Worm (Caenorhabditis elegans) whole organism, L1 larva: Measurements from ENCODE around the gene T28C6.3.

ENCODE experiments used
- C16A3.4 ChIP-seq: fragments of 150-350 bp; optimal IDR thresholded peaks from 2 replicates; lab custom pipeline; 2014; ENCODE audit warnings: missing biosample characterization, missing genetic modification characterization
- C34B4.2 ChIP-seq: sonication (generic microtip); optimal IDR thresholded peaks from 2 replicates; lab custom pipeline; 2017; ENCODE audit warnings: mild to moderate bottlenecking, missing genetic modification characterization, missing compliant biosample characterization
- Y116A8C.19 ChIP-seq: sonication (generic microtip); optimal IDR thresholded peaks from 2 replicates; lab custom pipeline; 2016; ENCODE audit warnings: missing compliant biosample characterization, missing genetic modification characterization, borderline replicate concordance
- aha-1 ChIP-seq: fragments of 150-350 bp; optimal IDR thresholded peaks from 2 replicates; lab custom pipeline; 2014; ENCODE audit warnings: missing biosample characterization, missing genetic modification characterization
- ama-1 ChIP-seq: fragments of 150-350 bp; optimal IDR thresholded peaks from 2 replicates; lab custom pipeline; 2014
- ceh-63 ChIP-seq: fragments of 200-800 bp; sonication (Bioruptor generic); optimal IDR thresholded peaks from 2 replicates; lab custom pipeline; 2018; ENCODE audit warnings: mild to moderate bottlenecking, missing genetic modification characterization, missing compliant biosample characterization
- ceh-8 ChIP-seq: fragments of 200-800 bp; sonication (Bioruptor generic); optimal IDR thresholded peaks from 2 replicates; lab custom pipeline; 2018; ENCODE audit warnings: mild to moderate bottlenecking, missing genetic modification characterization, moderate library complexity, missing compliant biosample characterization
- ceh-82 ChIP-seq, 3 experiments: fragments of 150-350 bp in 1 of 3; sonication (generic microtip) in 2 of 3; optimal IDR thresholded peaks; 2 replicates each; lab custom pipeline; 2014 to 2017; ENCODE audit warnings: missing biosample characterization in 3 of 3, missing genetic modification characterization in 3 of 3
- ceh-88 ChIP-seq: fragments of 200-800 bp; sonication (Bioruptor generic); IDR thresholded peaks from 2 replicates; pipeline ENCODE4 v1.3.6; 2022; ENCODE audit warnings: missing genetic modification characterization, missing compliant biosample characterization
- ceh-90 ChIP-seq: sonication (generic microtip); optimal IDR thresholded peaks from 2 replicates; lab custom pipeline; 2016; ENCODE audit warnings: missing genetic modification characterization, missing compliant biosample characterization
- dpl-1 ChIP-seq, 3 experiments: fragments of 150-350 bp in 2 of 3; sonication (generic microtip) in 1 of 3; optimal IDR thresholded peaks; 2 replicates each; lab custom pipeline; 2014 to 2017; ENCODE audit warnings: missing biosample characterization in 3 of 3, missing genetic modification characterization in 3 of 3, missing genetic modification reagents in 3 of 3
- efl-1 ChIP-seq, 4 experiments: fragments of 150-350 bp; optimal IDR thresholded peaks in 3 of 4; peaks in 1 of 4; 1 replicate in 1 of 4; 2 replicates in 3 of 4; lab custom pipeline; 2014; ENCODE audit warnings: missing biosample characterization in 2 of 4, missing genetic modification characterization in 2 of 4, missing genetic modification reagents in 2 of 4
- egl-27 ChIP-seq, 2 experiments: fragments of 150-350 bp in 1 of 2; sonication (generic microtip); optimal IDR thresholded peaks; 3 replicates each; lab custom pipeline; 2017 to 2018; ENCODE audit warnings: missing biosample characterization in 2 of 2, missing genetic modification characterization in 2 of 2, missing genetic modification reagents in 2 of 2
- elt-2 ChIP-seq: sonication (generic microtip); optimal IDR thresholded peaks from 2 replicates; lab custom pipeline; 2016; ENCODE audit warnings: missing genetic modification characterization, mild to moderate bottlenecking, inconsistent platforms, missing compliant biosample characterization, missing genetic modification reagents
- elt-3 ChIP-seq, 6 experiments: fragments of 150-350 bp in 1 of 6; sonication (generic microtip); optimal IDR thresholded peaks; 2 replicates each; lab custom pipeline; 2017 to 2018; ENCODE audit warnings: missing biosample characterization in 6 of 6, missing genetic modification characterization in 6 of 6, inconsistent platforms in 1 of 6
- fkh-10 ChIP-seq: sonication (generic microtip); optimal IDR thresholded peaks from 2 replicates; lab custom pipeline; 2017; ENCODE audit warnings: missing biosample characterization, missing genetic modification reagents, missing genetic modification characterization
- fkh-8 ChIP-seq: sonication (generic microtip); optimal IDR thresholded peaks from 2 replicates; lab custom pipeline; 2016; ENCODE audit warnings: mild to moderate bottlenecking, missing genetic modification characterization, missing compliant biosample characterization
- fos-1 ChIP-seq: fragments of 150-350 bp; optimal IDR thresholded peaks from 2 replicates; lab custom pipeline; 2014; ENCODE audit warnings: missing biosample characterization, missing genetic modification characterization
- hlh-4 ChIP-seq: sonication (generic microtip); optimal IDR thresholded peaks from 2 replicates; lab custom pipeline; 2016; ENCODE audit warnings: mild to moderate bottlenecking, missing genetic modification characterization, missing compliant biosample characterization
- hpl-2 ChIP-seq: fragments of 150-350 bp; optimal IDR thresholded peaks from 2 replicates; lab custom pipeline; 2014; ENCODE audit warnings: missing biosample characterization, missing genetic modification reagents, missing genetic modification characterization
- irx-1 ChIP-seq: sonication (generic microtip); optimal IDR thresholded peaks from 2 replicates; lab custom pipeline; 2016; ENCODE audit warnings: missing genetic modification characterization, missing compliant biosample characterization
- lin-15B ChIP-seq: fragments of 150-350 bp; sonication (generic microtip); optimal IDR thresholded peaks from 3 replicates; lab custom pipeline; 2014; ENCODE audit warnings: missing biosample characterization, missing genetic modification characterization
- lin-39 ChIP-seq: fragments of 150-350 bp; optimal IDR thresholded peaks from 2 replicates; lab custom pipeline; 2014; ENCODE audit warnings: missing biosample characterization, missing genetic modification reagents, missing genetic modification characterization
- lir-3 ChIP-seq: sonication (generic microtip); optimal IDR thresholded peaks from 2 replicates; lab custom pipeline; 2016; ENCODE audit warnings: mild to moderate bottlenecking, missing genetic modification characterization, moderate library complexity, missing compliant biosample characterization; ENCODE audit not compliant: poor library complexity
- lsy-2 ChIP-seq, 2 experiments: fragments of 150-350 bp; optimal IDR thresholded peaks; 2 replicates each; lab custom pipeline; 2014; ENCODE audit warnings: missing biosample characterization in 2 of 2, missing genetic modification characterization in 2 of 2
- mab-9 ChIP-seq: fragments of 200-800 bp; sonication (Bioruptor generic); IDR thresholded peaks from 2 replicates; pipeline ENCODE4 v1.3.6; 2022; ENCODE audit warnings: missing genetic modification reagents, missing genetic modification characterization, missing compliant biosample characterization
- mdl-1 ChIP-seq, 2 experiments: fragments of 150-350 bp; optimal IDR thresholded peaks; 2 replicates each; lab custom pipeline; 2014 to 2017; ENCODE audit warnings: missing biosample characterization in 2 of 2, missing genetic modification characterization in 2 of 2, inconsistent platforms in 1 of 2
- mep-1 ChIP-seq: fragments of 150-350 bp; optimal IDR thresholded peaks from 2 replicates; lab custom pipeline; 2014; ENCODE audit warnings: missing biosample characterization, missing genetic modification characterization
- nhr-11 ChIP-seq: fragments of 150-350 bp; optimal IDR thresholded peaks from 2 replicates; lab custom pipeline; 2014; ENCODE audit warnings: missing biosample characterization, missing genetic modification characterization
- nhr-12 ChIP-seq: sonication (generic microtip); optimal IDR thresholded peaks from 2 replicates; lab custom pipeline; 2017; ENCODE audit warnings: missing biosample characterization, missing genetic modification characterization
- nhr-19 ChIP-seq: fragments of 200-800 bp; sonication (Bioruptor generic); conservative IDR thresholded peaks from 2 replicates; pipeline ENCODE4 v1.3.6; 2022; ENCODE audit warnings: missing genetic modification characterization, missing compliant biosample characterization
- nhr-20 ChIP-seq: sonication (generic microtip); optimal IDR thresholded peaks from 2 replicates; lab custom pipeline; 2016; ENCODE audit warnings: mild to moderate bottlenecking, missing genetic modification characterization, missing compliant biosample characterization
- nhr-237 ChIP-seq: fragments of 150-350 bp; optimal IDR thresholded peaks from 2 replicates; lab custom pipeline; 2014; ENCODE audit warnings: missing biosample characterization, missing genetic modification characterization
- nhr-28 ChIP-seq: fragments of 150-350 bp; optimal IDR thresholded peaks from 2 replicates; lab custom pipeline; 2014; ENCODE audit warnings: missing biosample characterization, missing genetic modification characterization
- nhr-71 ChIP-seq: sonication (generic microtip); optimal IDR thresholded peaks from 2 replicates; lab custom pipeline; 2016; ENCODE audit warnings: mild to moderate bottlenecking, missing genetic modification characterization, moderate library complexity, missing compliant biosample characterization
- nhr-76 ChIP-seq: sonication (generic microtip); optimal IDR thresholded peaks from 2 replicates; lab custom pipeline; 2017; ENCODE audit warnings: missing biosample characterization, missing genetic modification characterization
- nhr-90 ChIP-seq: sonication (generic microtip); optimal IDR thresholded peaks from 2 replicates; lab custom pipeline; 2016; ENCODE audit warnings: mild to moderate bottlenecking, missing genetic modification characterization, missing compliant biosample characterization; ENCODE audit not compliant: poor library complexity
- skn-1 ChIP-seq: fragments of 150-350 bp; optimal IDR thresholded peaks from 2 replicates; lab custom pipeline; 2014; ENCODE audit warnings: missing biosample characterization, missing genetic modification characterization
- snpc-4 ChIP-seq: fragments of 150-350 bp; optimal IDR thresholded peaks from 2 replicates; lab custom pipeline; 2014; ENCODE audit warnings: missing biosample characterization, missing genetic modification characterization
- sox-4 ChIP-seq: sonication (generic microtip); optimal IDR thresholded peaks from 2 replicates; lab custom pipeline; 2016; ENCODE audit warnings: missing genetic modification characterization, missing compliant biosample characterization
- sptf-1 ChIP-seq: fragments of 150-350 bp; optimal IDR thresholded peaks from 2 replicates; lab custom pipeline; 2014; ENCODE audit warnings: missing biosample characterization, missing genetic modification characterization
- swsn-7 ChIP-seq: sonication (generic microtip); optimal IDR thresholded peaks from 2 replicates; lab custom pipeline; 2016; ENCODE audit warnings: missing genetic modification characterization, missing compliant biosample characterization
- tlp-1 ChIP-seq: fragments of 150-350 bp; optimal IDR thresholded peaks from 2 replicates; lab custom pipeline; 2014; ENCODE audit warnings: missing biosample characterization, missing genetic modification characterization
- unc-130 ChIP-seq: fragments of 150-350 bp; optimal IDR thresholded peaks from 2 replicates; lab custom pipeline; 2017; ENCODE audit warnings: missing biosample characterization, missing genetic modification characterization, inconsistent platforms
- unc-30 ChIP-seq: sonication (generic microtip); optimal IDR thresholded peaks from 2 replicates; lab custom pipeline; 2017; ENCODE audit warnings: missing biosample characterization, missing genetic modification characterization
- unc-62 ChIP-seq: fragments of 150-350 bp; optimal IDR thresholded peaks from 2 replicates; lab custom pipeline; 2014; ENCODE audit warnings: missing biosample characterization, missing genetic modification reagents, missing genetic modification characterization
- unc-86 ChIP-seq: sonication (generic microtip); optimal IDR thresholded peaks from 2 replicates; lab custom pipeline; 2016; ENCODE audit warnings: missing genetic modification characterization, missing compliant biosample characterization
- vab-15 ChIP-seq: sonication (generic microtip); optimal IDR thresholded peaks from 2 replicates; lab custom pipeline; 2017; ENCODE audit warnings: missing genotype, mild to moderate bottlenecking, missing genetic modification characterization, missing compliant biosample characterization
- xbp-1 ChIP-seq: sonication (generic microtip); optimal IDR thresholded peaks from 2 replicates; lab custom pipeline; 2016; ENCODE audit warnings: missing genetic modification characterization, missing compliant biosample characterization
- zag-1 ChIP-seq: fragments of 150-350 bp; optimal IDR thresholded peaks from 2 replicates; lab custom pipeline; 2014; ENCODE audit warnings: missing biosample characterization, missing genetic modification characterization
- zip-4 ChIP-seq: fragments of 200-800 bp; sonication (Bioruptor generic); optimal IDR thresholded peaks from 2 replicates; lab custom pipeline; 2018; ENCODE audit warnings: mild to moderate bottlenecking, missing genetic modification characterization, moderate library complexity, missing compliant biosample characterization
- ztf-4 ChIP-seq: fragments of 150-350 bp; optimal IDR thresholded peaks from 2 replicates; lab custom pipeline; 2014; ENCODE audit warnings: missing biosample characterization, missing genetic modification characterization

Gene T28C6.3

ce11 chrIV:8813614-8814013, 6.5 kb upstream of the T28C6.3 start, which contains the start of gene exc-5 (continued):
- TF ChIP-seq elt-3 (tag; optimal IDR thresholded peaks at IDR 0.05; lab: Kevin White, UChicago) (no peak), elt-2 (tag; lab: Kevin White, UChicago) (no peak), nhr-20 (tag; lab: Kevin White, UChicago) (no peak), unc-30 (no peak), nhr-71 (tag; lab: Kevin White, UChicago) (peak; percentile 66), nhr-11 (tag; lab: Kevin White, UChicago) (no peak), egl-27 (tag; optimal IDR thresholded peaks at IDR 0.05; lab: Kevin White, UChicago) (no peak), skn-1 (tag; lab: Kevin White, UChicago) (no peak), sox-4 (tag; lab: Kevin White, UChicago) (no peak), lin-39 (peak; percentile 16), ceh-63 (no peak), lsy-2 (tag; optimal IDR thresholded peaks at IDR 0.05; lab: Kevin White, UChicago) (peak; percentile 0 to 57), hpl-2 (GFP tag; lab: Kevin White, UChicago) (no peak)

ce11 chrIV:8815162-8815561, 5.0 kb upstream of the T28C6.3 start:
- TF ChIP-seq nhr-90 (tag; lab: Kevin White, UChicago), result peak; percentile 13
- no peak for TF ChIP-seq unc-62 (GFP tag; lab: Kevin White, UChicago)
- no peak for TF ChIP-seq ceh-90
- TF ChIP-seq nhr-237 (tag; lab: Kevin White, UChicago), result no peak
- no peak for TF ChIP-seq Y116A8C.19 (tag; lab: Kevin White, UChicago)
- TF ChIP-seq C16A3.4 (tag; lab: Kevin White, UChicago), result no peak
- TF ChIP-seq snpc-4 (tag; lab: Kevin White, UChicago), result no peak
- no peak for TF ChIP-seq nhr-19
- no peak for TF ChIP-seq ama-1 (lab: Kevin White, UChicago)
- TF ChIP-seq irx-1 (tag; lab: Kevin White, UChicago), result no peak
- peak; percentile 59 for TF ChIP-seq nhr-20 (tag; lab: Kevin White, UChicago)
- no peak for TF ChIP-seq lin-15B (tag; lab: Kevin White, UChicago)
- no peak for TF ChIP-seq nhr-28 (tag; lab: Kevin White, UChicago)
- TF ChIP-seq mdl-1 (tag; optimal IDR thresholded peaks at IDR 0.05; lab: Kevin White, UChicago), result no peak
- TF ChIP-seq vab-15, result no peak
- TF ChIP-seq dpl-1 (GFP tag; optimal IDR thresholded peaks at IDR 0.05; lab: Kevin White, UChicago), result no peak
- no peak for TF ChIP-seq hlh-4
- TF ChIP-seq xbp-1 (tag; lab: Kevin White, UChicago), result no peak
- no peak for TF ChIP-seq aha-1 (tag; lab: Kevin White, UChicago)
- no peak for TF ChIP-seq nhr-76
- no peak for TF ChIP-seq zip-4 (GFP tag; lab: Kevin White, UChicago)
- no peak for TF ChIP-seq tlp-1 (tag; lab: Kevin White, UChicago)
- no peak for TF ChIP-seq unc-86 (tag; lab: Kevin White, UChicago)
- TF ChIP-seq nhr-71 (tag; lab: Kevin White, UChicago), result peak; percentile 41
- TF ChIP-seq fos-1 (tag; lab: Kevin White, UChicago), result no peak
- TF ChIP-seq efl-1 (optimal IDR thresholded peaks at IDR 0.05; lab: Kevin White, UChicago), result no peak
- TF ChIP-seq efl-1 (GFP tag; optimal IDR thresholded peaks at IDR 0.05 in 1 of 2; lab: Kevin White, UChicago), result no peak
- no peak for TF ChIP-seq ceh-82 (tag; optimal IDR thresholded peaks at IDR 0.05; lab: Kevin White, UChicago)
- TF ChIP-seq C34B4.2 (tag; lab: Kevin White, UChicago), result no peak
- no peak for TF ChIP-seq nhr-11 (tag; lab: Kevin White, UChicago)
- TF ChIP-seq sptf-1 (tag; lab: Kevin White, UChicago), result no peak
- no peak for TF ChIP-seq lir-3 (tag; lab: Kevin White, UChicago)
- TF ChIP-seq ztf-4 (tag; lab: Kevin White, UChicago), result no peak
- no peak for TF ChIP-seq swsn-7
- TF ChIP-seq unc-130, result no peak
- no peak for TF ChIP-seq ceh-88 (GFP tag; lab: Robert Waterston, UW)
- no peak for TF ChIP-seq ceh-8 (GFP tag; lab: Kevin White, UChicago)
- no peak for TF ChIP-seq nhr-12 (tag; lab: Kevin White, UChicago)
- no peak for TF ChIP-seq zag-1 (tag; lab: Kevin White, UChicago)
- TF ChIP-seq mab-9 (GFP tag; lab: Robert Waterston, UW), result no peak
- no peak for TF ChIP-seq sox-4 (tag; lab: Kevin White, UChicago)
- TF ChIP-seq fkh-8 (tag; lab: Kevin White, UChicago), result no peak
- TF ChIP-seq mep-1 (tag; lab: Kevin White, UChicago), result no peak
- no peak for TF ChIP-seq fkh-10
